Fruit fly (Drosophila melanogaster) whole organism, wandering third instar larva: Measurements from ENCODE around the gene Usp32.

ENCODE experiments used
- CG32264 ChIP-seq: fragments of 200-800 bp; sonication (Bioruptor generic); optimal IDR thresholded peaks from 2 replicates; lab custom pipeline; 2016; ENCODE audit warnings: missing biosample characterization, missing genetic modification characterization
- Dfd ChIP-seq: fragments of >200 bp; optimal IDR thresholded peaks from 2 replicates; lab custom pipeline; 2017; ENCODE audit warnings: missing biosample characterization, missing genetic modification characterization
- Mio ChIP-seq: sonication (Bioruptor generic); optimal IDR thresholded peaks from 2 replicates; lab custom pipeline; 2016; ENCODE audit warnings: missing biosample characterization, missing genetic modification characterization
- Myc ChIP-seq: fragments of >200 bp; optimal IDR thresholded peaks from 2 replicates; lab custom pipeline; 2017
- Vsx2 ChIP-seq: fragments of 200-300, 225-300 bp; sonication (Bioruptor generic); optimal IDR thresholded peaks from 2 replicates; lab custom pipeline; 2018; ENCODE audit warnings: missing biosample characterization, missing genetic modification characterization; ENCODE audit not compliant: partially characterized antibody
- dl ChIP-seq, 2 experiments: fragments of 175-275, 200-275 bp in 1 of 2; fragments of 200-275 bp in 1 of 2; sonication (Bioruptor generic); optimal IDR thresholded peaks; lab custom pipeline; 2018; ENCODE audit warnings: mild to moderate bottlenecking in 2 of 2, missing biosample characterization in 2 of 2, missing genetic modification characterization in 2 of 2, moderate library complexity in 2 of 2; ENCODE audit not compliant: partially characterized antibody in 2 of 2, insufficient read depth in 1 of 2
- fru ChIP-seq: fragments of 200-800 bp; sonication (Bioruptor generic); optimal IDR thresholded peaks from 3 replicates; lab custom pipeline; 2016; ENCODE audit warnings: missing biosample characterization, mild to moderate bottlenecking, missing genetic modification characterization
- h ChIP-seq: fragments of 200-800 bp; sonication (Bioruptor generic); optimal IDR thresholded peaks from 3 replicates; lab custom pipeline; 2016; ENCODE audit warnings: missing biosample characterization, mild to moderate bottlenecking, missing genetic modification characterization
- pan ChIP-seq: fragments of >200 bp; optimal IDR thresholded peaks from 2 replicates; lab custom pipeline; 2017

DNA sequence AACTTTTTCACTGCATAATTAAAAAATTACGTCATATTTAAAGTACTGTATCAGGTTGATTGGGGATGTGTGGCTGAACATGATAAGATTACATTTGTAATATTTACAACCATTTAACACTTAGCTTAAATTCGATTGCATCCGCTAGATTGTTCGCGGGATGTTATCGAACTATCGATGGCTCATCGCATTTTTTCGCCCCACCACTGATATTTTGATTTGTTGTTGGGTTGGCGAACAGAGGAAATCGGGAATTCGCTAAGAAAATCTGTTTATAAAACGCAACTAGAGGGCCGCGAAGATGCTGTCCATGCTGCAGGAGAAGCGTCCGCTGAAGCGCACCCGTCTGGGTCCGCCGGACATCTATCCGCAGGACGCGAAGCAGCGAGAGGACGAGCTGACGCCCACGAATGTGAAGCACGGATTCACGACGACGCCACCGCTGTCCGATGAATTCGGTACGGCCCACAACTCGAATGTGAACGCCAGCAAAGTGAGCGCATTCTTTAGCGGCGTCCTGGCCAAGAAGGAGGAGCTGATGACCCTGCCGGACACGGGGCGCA, 34.5 kb upstream of the Usp32 start, which contains the start of gene kto:
- TF ChIP-seq CG32264 (GFP tag; lab: Kevin White, UChicago): no peak
- TF ChIP-seq Vsx2: no peak
- no peak for TF ChIP-seq h (GFP tag; lab: Kevin White, UChicago)
- TF ChIP-seq dl (GFP tag; optimal IDR thresholded peaks at IDR 0.05; lab: Kevin White, UChicago; ENCODE audit: insufficient read depth in 1 of 2, partially characterized antibody in 2 of 2): no peak
- no peak for TF ChIP-seq fru (GFP tag; lab: Kevin White, UChicago)
- TF ChIP-seq Myc (lab: Kevin White, UChicago): no peak
- TF ChIP-seq Dfd (GFP tag; lab: Kevin White, UChicago): no peak
- TF ChIP-seq Mio: no peak
- no peak for TF ChIP-seq pan (lab: Kevin White, UChicago)
